Worm (Caenorhabditis elegans) whole organism, L3 larva: ENCODE measurements around the gene rec-8.
A peak's percentile ranks its signal among the peaks of the same experiment; 100 is the strongest.

Experiments used
- R02D3.7 ChIP-seq: fragments of 150-350 bp; optimal IDR thresholded peaks from 2 replicates; lab custom pipeline; 2014; ENCODE audit warnings: missing biosample characterization, missing genetic modification characterization
- ZK546.5 ChIP-seq: sonication (generic microtip); optimal IDR thresholded peaks from 2 replicates; lab custom pipeline; 2017; ENCODE audit warnings: missing biosample characterization, missing genetic modification characterization
- aly-2 ChIP-seq: fragments of 150-350 bp; optimal IDR thresholded peaks from 2 replicates; lab custom pipeline; 2014; ENCODE audit warnings: missing biosample characterization, missing genetic modification characterization
- ama-1 ChIP-seq: fragments of 150-350 bp; optimal IDR thresholded peaks from 2 replicates; lab custom pipeline; 2018
- ceh-16 ChIP-seq: sonication (generic microtip); optimal IDR thresholded peaks from 2 replicates; lab custom pipeline; 2017; ENCODE audit warnings: missing biosample characterization, missing genetic modification characterization
- ceh-28 ChIP-seq: fragments of 150-350 bp; optimal IDR thresholded peaks from 2 replicates; lab custom pipeline; 2014; ENCODE audit warnings: missing biosample characterization, missing genetic modification reagents, missing genetic modification characterization
- ceh-82 ChIP-seq: fragments of 150-350 bp; optimal IDR thresholded peaks from 2 replicates; lab custom pipeline; 2014; ENCODE audit warnings: missing biosample characterization, missing genetic modification characterization
- ceh-9 ChIP-seq: sonication (generic microtip); optimal IDR thresholded peaks from 2 replicates; lab custom pipeline; 2018; ENCODE audit warnings: missing biosample characterization, missing genetic modification characterization
- daf-12 ChIP-seq: fragments of 150-350 bp; optimal IDR thresholded peaks from 2 replicates; lab custom pipeline; 2014; ENCODE audit warnings: missing biosample characterization, missing genetic modification reagents, missing genetic modification characterization
- egl-5 ChIP-seq: fragments of 150-350 bp; optimal IDR thresholded peaks from 2 replicates; lab custom pipeline; 2017; ENCODE audit warnings: missing biosample characterization, missing genetic modification reagents, missing genetic modification characterization, inconsistent platforms
- elt-1 ChIP-seq: fragments of 150-350 bp; optimal IDR thresholded peaks from 2 replicates; lab custom pipeline; 2014; ENCODE audit warnings: missing biosample characterization, missing genetic modification characterization
- elt-2 ChIP-seq: sonication (generic microtip); optimal IDR thresholded peaks from 2 replicates; lab custom pipeline; 2016; ENCODE audit warnings: missing genetic modification reagents, mild to moderate bottlenecking, missing genetic modification characterization, missing compliant biosample characterization
- elt-3 ChIP-seq, 3 experiments: fragments of 150-350 bp in 1 of 3; sonication (generic microtip) in 2 of 3; optimal IDR thresholded peaks; 2 replicates in 2 of 3; 4 replicates in 1 of 3; lab custom pipeline; 2014 to 2017; ENCODE audit warnings: missing biosample characterization in 3 of 3, missing genetic modification characterization in 3 of 3
- eor-1 ChIP-seq, 2 experiments: fragments of 150-350 bp; optimal IDR thresholded peaks; 2 replicates each; lab custom pipeline; 2014 to 2018; ENCODE audit warnings: missing biosample characterization in 2 of 2, missing genetic modification characterization in 2 of 2
- fkh-2 ChIP-seq: fragments of 150-350 bp; optimal IDR thresholded peaks from 2 replicates; lab custom pipeline; 2014; ENCODE audit warnings: missing biosample characterization, missing genetic modification reagents, missing genetic modification characterization
- fos-1 ChIP-seq: fragments of 150-350 bp; optimal IDR thresholded peaks from 2 replicates; lab custom pipeline; 2014; ENCODE audit warnings: missing biosample characterization, missing genetic modification characterization
- jun-1 ChIP-seq: fragments of 150-350 bp; optimal IDR thresholded peaks from 2 replicates; lab custom pipeline; 2014; ENCODE audit warnings: missing biosample characterization, missing genetic modification reagents, missing genetic modification characterization
- lin-15B ChIP-seq: fragments of 150-350 bp; optimal IDR thresholded peaks from 2 replicates; lab custom pipeline; 2014; ENCODE audit warnings: missing biosample characterization, missing genetic modification characterization
- lin-39 ChIP-seq: fragments of 150-350 bp; optimal IDR thresholded peaks from 2 replicates; lab custom pipeline; 2018; ENCODE audit warnings: missing biosample characterization, missing genetic modification reagents, missing genetic modification characterization
- mdl-1 ChIP-seq: fragments of 150-350 bp; optimal IDR thresholded peaks from 2 replicates; lab custom pipeline; 2014; ENCODE audit warnings: missing biosample characterization, missing genetic modification characterization
- nfya-1 ChIP-seq: sonication (generic microtip); optimal IDR thresholded peaks from 2 replicates; lab custom pipeline; 2017; ENCODE audit warnings: missing genetic modification characterization, mild to moderate bottlenecking, missing compliant biosample characterization, antibody characterized with exemption, moderate library complexity; ENCODE audit not compliant: insufficient read depth
- nhr-11 ChIP-seq: fragments of 150-350 bp; optimal IDR thresholded peaks from 2 replicates; lab custom pipeline; 2014; ENCODE audit warnings: missing biosample characterization, missing genetic modification characterization
- nhr-12 ChIP-seq: fragments of 150-350 bp; optimal IDR thresholded peaks from 2 replicates; lab custom pipeline; 2014; ENCODE audit warnings: missing biosample characterization, missing genetic modification characterization
- nhr-23 ChIP-seq: fragments of 150-350 bp; optimal IDR thresholded peaks from 2 replicates; lab custom pipeline; 2014; ENCODE audit warnings: missing biosample characterization, missing genetic modification reagents, missing genetic modification characterization
- nhr-237 ChIP-seq: fragments of 150-350 bp; optimal IDR thresholded peaks from 2 replicates; lab custom pipeline; 2014; ENCODE audit warnings: missing biosample characterization, missing genetic modification characterization
- nhr-25 ChIP-seq: sonication (generic microtip); optimal IDR thresholded peaks from 2 replicates; lab custom pipeline; 2017; ENCODE audit warnings: missing biosample characterization, missing genetic modification characterization
- nhr-43 ChIP-seq: sonication (generic microtip); optimal IDR thresholded peaks from 2 replicates; lab custom pipeline; 2016; ENCODE audit warnings: mild to moderate bottlenecking, missing genetic modification characterization, missing compliant biosample characterization; ENCODE audit not compliant: poor library complexity, severe bottlenecking
- nhr-67 ChIP-seq: fragments of 150-350 bp; optimal IDR thresholded peaks from 2 replicates; lab custom pipeline; 2014; ENCODE audit warnings: missing biosample characterization, missing genetic modification characterization
- nhr-77 ChIP-seq: fragments of 150-350 bp; optimal IDR thresholded peaks from 2 replicates; lab custom pipeline; 2014; ENCODE audit warnings: missing biosample characterization, missing genetic modification characterization
- pha-4 ChIP-seq: fragments of 150-350 bp; optimal IDR thresholded peaks from 2 replicates; lab custom pipeline; 2014; ENCODE audit warnings: missing biosample characterization, missing genetic modification reagents, missing genetic modification characterization
- pqm-1 ChIP-seq: fragments of 150-350 bp; optimal IDR thresholded peaks from 2 replicates; lab custom pipeline; 2017; ENCODE audit warnings: missing biosample characterization, missing genetic modification characterization, inconsistent platforms
- sea-2 ChIP-seq: fragments of 150-350 bp; sonication (generic microtip); optimal IDR thresholded peaks from 4 replicates; lab custom pipeline; 2014; ENCODE audit warnings: missing biosample characterization, missing genetic modification reagents, missing genetic modification characterization
- snpc-4 ChIP-seq: fragments of 150-350 bp; optimal IDR thresholded peaks from 2 replicates; lab custom pipeline; 2014; ENCODE audit warnings: missing biosample characterization, missing genetic modification characterization
- unc-39 ChIP-seq: sonication (generic microtip); optimal IDR thresholded peaks from 4 replicates; lab custom pipeline; 2017; ENCODE audit warnings: missing biosample characterization, missing genetic modification characterization
- unc-62 ChIP-seq: fragments of 150-350 bp; sonication (generic microtip); optimal IDR thresholded peaks from 4 replicates; lab custom pipeline; 2014; ENCODE audit warnings: missing biosample characterization, missing genetic modification reagents, missing genetic modification characterization
- zag-1 ChIP-seq: fragments of 150-350 bp; optimal IDR thresholded peaks from 2 replicates; lab custom pipeline; 2014; ENCODE audit warnings: missing biosample characterization, missing genetic modification characterization
- ztf-11 ChIP-seq: fragments of 150-350 bp; optimal IDR thresholded peaks from 2 replicates; lab custom pipeline; 2014; ENCODE audit warnings: missing biosample characterization, missing genetic modification characterization
- ztf-4 ChIP-seq: fragments of 150-350 bp; optimal IDR thresholded peaks from 2 replicates; lab custom pipeline; 2014; ENCODE audit warnings: missing biosample characterization, missing genetic modification characterization

Gene rec-8

ce11 chrIV:13342555-13342954 lies 10.4 kb downstream of the rec-8 start, which contains the start of gene W02A2.5:
W02A2.5 (plus strand) TSS chrIV:13342855.
- TF ChIP-seq pqm-1 (tag; lab: Kevin White, UChicago) (no peak), eor-1 (tag; optimal IDR thresholded peaks at IDR 0.05; lab: Kevin White, UChicago) (no peak), aly-2 (tag; lab: Kevin White, UChicago) (no peak), nhr-23 (no peak), ceh-16 (no peak), egl-5 (tag; lab: Kevin White, UChicago) (no peak), nhr-12 (tag; lab: Kevin White, UChicago) (no peak), zag-1 (tag; lab: Kevin White, UChicago) (no peak), sea-2 (GFP tag; lab: Kevin White, UChicago) (no peak), lin-15B (tag; lab: Kevin White, UChicago) (no peak), ztf-4 (no peak), nhr-237 (tag; lab: Kevin White, UChicago) (no peak), fos-1 (tag; lab: Kevin White, UChicago) (no peak), jun-1 (tag; lab: Kevin White, UChicago) (no peak), nhr-67 (tag; lab: Kevin White, UChicago) (no peak), nhr-43 (tag; lab: Kevin White, UChicago) (no peak), lin-39 (tag; lab: Kevin White, UChicago) (no peak)

ce11 chrIV:13334287-13334686 lies 18.7 kb downstream of the rec-8 start:
- TF ChIP-seq ceh-16 (no peak), elt-2 (tag; lab: Kevin White, UChicago) (peak; percentile 76), pha-4 (peak; percentile 61), pqm-1 (tag; lab: Kevin White, UChicago) (peak; percentile 49)

ce11 chrIV:13331285-13331684 lies 21.7 kb downstream of the rec-8 start, which contains the start of gene pqn-74:
pqn-74 (minus strand) TSS chrIV:13331406.
- TF ChIP-seq elt-3 (tag; optimal IDR thresholded peaks at IDR 0.05; lab: Kevin White, UChicago) = no peak
- peak; percentile 28 for TF ChIP-seq pha-4

- TF ChIP-seq nhr-67 (tag; lab: Kevin White, UChicago) (no peak), pha-4 (peak; percentile 50)
Measured at ce11 chrIV:13330547-13330946, 22.4 kb downstream of the rec-8 start.

ce11 chrIV:13328059-13328458 lies 24.9 kb downstream of the rec-8 start, which contains the start of gene far-6:
far-6 (plus strand) TSS chrIV:13328359.
- TF ChIP-seq elt-2 (tag; lab: Kevin White, UChicago) (no peak), ceh-82 (tag; lab: Kevin White, UChicago) (no peak), lin-15B (tag; lab: Kevin White, UChicago) (no peak), ceh-16 (no peak), pha-4 (no peak), pqm-1 (tag; lab: Kevin White, UChicago) (no peak), nhr-11 (tag; lab: Kevin White, UChicago) (no peak), nhr-67 (tag; lab: Kevin White, UChicago) (no peak), snpc-4 (tag; lab: Kevin White, UChicago) (no peak), zag-1 (tag; lab: Kevin White, UChicago) (no peak), nhr-237 (tag; lab: Kevin White, UChicago) (no peak), elt-1 (tag; lab: Kevin White, UChicago) (no peak), nhr-77 (tag; lab: Kevin White, UChicago) (no peak), ztf-11 (no peak), eor-1 (tag; optimal IDR thresholded peaks at IDR 0.05; lab: Kevin White, UChicago) (no peak), ztf-4 (no peak), fos-1 (tag; lab: Kevin White, UChicago) (no peak), nhr-25 (no peak), ceh-28 (tag; lab: Kevin White, UChicago) (no peak), nfya-1 (no peak)

- TF ChIP-seq ZK546.5 (no peak), mdl-1 (tag; lab: Kevin White, UChicago) (no peak), daf-12 (no peak), elt-2 (tag; lab: Kevin White, UChicago) (peak; percentile 98), nhr-11 (tag; lab: Kevin White, UChicago) (no peak), unc-62 (GFP tag; lab: Kevin White, UChicago) (no peak), nhr-23 (no peak), ama-1 (lab: Kevin White, UChicago) (no peak), ztf-11 (no peak), R02D3.7 (tag; lab: Kevin White, UChicago) (no peak), nhr-25 (no peak), sea-2 (GFP tag; lab: Kevin White, UChicago) (no peak), elt-3 (tag; optimal IDR thresholded peaks at IDR 0.05; lab: Kevin White, UChicago) (no peak), unc-39 (tag; lab: Kevin White, UChicago) (no peak), fkh-2 (tag; lab: Kevin White, UChicago) (no peak), pha-4 (peak; percentile 49), jun-1 (tag; lab: Kevin White, UChicago) (peak; percentile 69), nhr-77 (tag; lab: Kevin White, UChicago) (no peak), pqm-1 (tag; lab: Kevin White, UChicago) (peak; percentile 95), eor-1 (tag; optimal IDR thresholded peaks at IDR 0.05; lab: Kevin White, UChicago) (no peak), ceh-9 (no peak), zag-1 (tag; lab: Kevin White, UChicago) (no peak)
Measured at ce11 chrIV:13327064-13327463, 25.9 kb downstream of the rec-8 start.
